Fruit fly (Drosophila melanogaster): Measurements from ENCODE around the gene Cpr92A.

- no peak for TF ChIP-seq Dif (GFP tag; optimal IDR thresholded peaks at IDR 0.05; ENCODE audit: partially characterized antibody)
- no peak for TF ChIP-seq psq (GFP tag; optimal IDR thresholded peaks at IDR 0.05)
- no peak for TF ChIP-seq usp (GFP tag; optimal IDR thresholded peaks at IDR 0.05)
- no peak for TF ChIP-seq sv (GFP tag; optimal IDR thresholded peaks at IDR 0.05)
- no peak for TF ChIP-seq N (GFP tag; optimal IDR thresholded peaks at IDR 0.05)
- no peak for TF ChIP-seq dmrt93B (GFP tag; optimal IDR thresholded peaks at IDR 0.05)
- no peak for TF ChIP-seq fru (GFP tag; optimal IDR thresholded peaks at IDR 0.05)
- no peak for TF ChIP-seq OdsH (GFP tag; optimal IDR thresholded peaks at IDR 0.05)
- TF ChIP-seq pan (optimal IDR thresholded peaks at IDR 0.05): no peak
- no peak for TF ChIP-seq woc (GFP tag; optimal IDR thresholded peaks at IDR 0.05)
Measured at dm6 chr3R:19620953-19621352, 22.2 kb upstream of the Cpr92A start.
